Worm (Caenorhabditis elegans): ENCODE data around the gene F22F7.11.
"Not testable (repeated sequence)": the region's sequence is repeated elsewhere in the genome, so short reads cannot be mapped to it uniquely, and the experiment has no call there.

F22F7.11 gene

DNA sequence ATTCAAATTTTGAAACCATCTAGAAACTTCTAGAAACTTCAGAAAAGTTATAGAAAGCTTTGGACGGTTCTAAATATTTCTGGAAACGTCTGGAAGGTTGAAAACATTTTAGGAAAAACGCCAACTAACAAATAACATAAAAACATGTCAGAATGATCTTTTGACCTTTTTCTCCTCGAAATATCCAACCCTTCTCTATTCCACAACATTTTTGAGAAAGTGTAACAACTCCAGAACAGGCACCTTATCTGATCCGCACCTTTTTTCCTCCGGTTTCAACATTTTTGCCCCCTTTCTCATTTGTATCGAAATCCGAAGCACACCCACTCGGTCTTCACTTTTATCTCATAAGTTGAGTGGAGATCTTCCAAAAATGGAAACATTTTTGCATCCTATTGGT, 9.3 kb upstream of the F22F7.11 start, which contains the start of gene F22F7.3:
Gene F22F7.3 (plus strand): TSS at position 301 of the 400 bp plus-strand sequence.
- no peak for TF ChIP-seq him-1 (tag; optimal IDR thresholded peaks at IDR 0.05)
- TF ChIP-seq dao-5 (tag; optimal IDR thresholded peaks at IDR 0.05), result no peak
- TF ChIP-seq W03F9.2 (tag; optimal IDR thresholded peaks at IDR 0.05), result no peak

DNA sequence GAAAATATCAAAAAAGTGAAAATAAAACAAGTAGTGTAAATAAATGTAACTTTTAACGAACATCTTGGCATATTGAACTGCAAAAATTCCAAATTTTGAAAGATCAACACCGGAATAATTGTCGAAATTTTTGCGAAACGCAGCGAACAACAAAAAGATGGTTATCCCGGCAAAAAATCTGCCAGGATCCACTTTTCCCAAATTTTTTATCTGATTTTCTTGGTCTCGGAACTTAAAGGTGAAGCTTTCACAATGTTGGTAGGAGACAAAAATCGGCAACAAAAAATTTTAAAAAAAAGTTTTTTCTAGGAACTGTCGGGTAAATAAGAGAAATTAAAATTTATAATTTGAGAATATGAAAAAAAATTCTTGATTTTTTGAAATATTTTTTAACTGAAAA, 1.1 kb upstream of the F22F7.11 start, which contains the start of gene bgnt-1.2:
Gene bgnt-1.2 (minus strand): TSS at position 101 of the 400 bp plus-strand sequence.
- TF ChIP-seq dao-5 (tag; optimal IDR thresholded peaks at IDR 0.05), result no peak
- TF ChIP-seq him-1 (tag; optimal IDR thresholded peaks at IDR 0.05), result no peak
- no peak for TF ChIP-seq W03F9.2 (tag; optimal IDR thresholded peaks at IDR 0.05)

DNA sequence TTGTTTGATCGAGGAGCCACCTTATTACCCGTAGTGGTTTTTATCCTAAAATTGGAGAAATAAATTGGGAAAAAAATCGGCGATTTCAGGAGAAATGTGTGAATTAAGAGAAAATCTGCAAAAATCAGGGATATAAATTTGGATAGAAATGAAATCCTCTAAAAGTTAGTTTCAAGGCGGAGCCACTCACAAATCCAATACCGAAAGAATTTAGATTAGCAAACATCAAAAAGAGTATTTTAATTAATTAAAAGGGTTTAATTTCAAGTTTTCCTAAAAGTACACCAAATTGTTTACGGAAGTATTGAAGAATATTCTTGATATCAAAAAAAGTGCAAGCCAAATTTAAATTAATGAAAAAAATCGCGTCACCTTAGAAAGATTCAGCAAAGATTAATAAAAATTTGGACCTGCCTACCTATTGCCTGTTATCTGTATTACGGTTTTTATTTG, 2.3 kb downstream of the F22F7.11 start, which contains the start of gene F22F7.8:
Gene F22F7.8 (minus strand): TSS at position 51 of the 453 bp plus-strand sequence.
- TF ChIP-seq W03F9.2 (tag; optimal IDR thresholded peaks at IDR 0.05) (no peak), dao-5 (tag; optimal IDR thresholded peaks at IDR 0.05) (no peak), him-1 (tag; optimal IDR thresholded peaks at IDR 0.05) (no peak)

DNA sequence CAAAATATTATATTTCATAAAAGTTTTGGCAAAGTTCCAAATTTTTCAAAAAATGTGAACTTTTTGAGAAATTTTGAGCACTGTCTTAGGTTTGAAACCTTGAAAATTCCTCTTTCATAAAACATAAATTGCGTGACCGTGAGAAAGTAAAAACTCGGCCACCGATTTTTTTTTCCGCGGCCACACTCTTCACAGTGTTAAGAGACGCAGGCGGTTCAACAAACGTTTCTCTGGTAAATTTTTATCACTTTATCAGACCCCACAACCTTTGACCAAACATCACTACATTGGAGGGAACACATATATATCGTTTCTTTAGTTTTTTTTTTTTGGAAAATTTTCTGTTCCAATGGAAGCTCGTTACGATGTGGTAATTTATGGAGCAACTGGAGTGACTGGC, 2.9 kb downstream of the F22F7.11 start, which contains the start of gene F22F7.2:
Gene F22F7.2 (plus strand): TSS at position 266 of the 400 bp plus-strand sequence.
- TF ChIP-seq dao-5 (tag; optimal IDR thresholded peaks at IDR 0.05) (no peak), him-1 (tag; optimal IDR thresholded peaks at IDR 0.05) (no peak)

DNA sequence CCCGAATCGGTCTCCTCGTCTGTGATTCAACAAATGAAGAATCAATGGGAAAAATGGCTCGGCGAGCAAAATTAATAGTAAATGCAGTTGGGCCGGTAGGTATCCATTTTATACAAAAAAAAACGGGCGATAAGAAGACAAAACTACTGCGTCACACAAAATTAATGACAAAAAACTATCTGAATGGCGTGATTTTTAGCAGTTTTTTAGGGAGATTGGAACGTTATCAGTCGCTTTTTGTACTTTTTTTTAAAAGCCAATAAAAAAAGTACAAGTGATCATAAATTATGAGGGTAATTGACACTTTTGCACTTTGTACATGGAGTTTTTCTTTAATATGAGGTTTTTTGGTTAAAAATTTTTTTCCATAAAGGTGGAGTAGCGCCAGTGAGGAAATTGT, 3.5 kb downstream of the F22F7.11 start:
- TF ChIP-seq dao-5 (tag; optimal IDR thresholded peaks at IDR 0.05), result no peak
- TF ChIP-seq him-1 (tag; optimal IDR thresholded peaks at IDR 0.05), result no peak
- no peak for TF ChIP-seq W03F9.2 (tag; optimal IDR thresholded peaks at IDR 0.05)

DNA sequence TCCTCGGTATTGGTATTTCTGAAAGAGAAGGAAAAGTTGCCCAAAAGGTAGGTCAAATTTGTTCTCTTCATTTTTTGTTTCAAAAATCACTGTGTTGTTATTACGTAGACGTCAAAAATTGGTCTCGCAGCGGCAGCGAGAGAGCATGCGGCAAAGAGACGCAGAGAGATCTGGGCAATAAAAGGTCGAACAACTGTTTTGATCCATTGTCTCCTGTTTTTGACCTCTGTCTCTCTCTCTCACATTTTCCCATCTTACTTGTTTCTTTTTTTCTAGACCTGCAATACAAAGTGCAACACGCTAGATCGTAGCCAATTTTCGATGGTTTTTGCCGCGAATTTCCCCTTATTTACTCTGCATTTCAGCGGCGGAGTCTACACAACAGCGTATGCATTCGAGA, 6.9 kb downstream of the F22F7.11 start:
- TF ChIP-seq him-1 (tag; optimal IDR thresholded peaks at IDR 0.05) (no peak), W03F9.2 (tag; optimal IDR thresholded peaks at IDR 0.05) (no peak), dao-5 (tag; optimal IDR thresholded peaks at IDR 0.05) (no peak)

DNA sequence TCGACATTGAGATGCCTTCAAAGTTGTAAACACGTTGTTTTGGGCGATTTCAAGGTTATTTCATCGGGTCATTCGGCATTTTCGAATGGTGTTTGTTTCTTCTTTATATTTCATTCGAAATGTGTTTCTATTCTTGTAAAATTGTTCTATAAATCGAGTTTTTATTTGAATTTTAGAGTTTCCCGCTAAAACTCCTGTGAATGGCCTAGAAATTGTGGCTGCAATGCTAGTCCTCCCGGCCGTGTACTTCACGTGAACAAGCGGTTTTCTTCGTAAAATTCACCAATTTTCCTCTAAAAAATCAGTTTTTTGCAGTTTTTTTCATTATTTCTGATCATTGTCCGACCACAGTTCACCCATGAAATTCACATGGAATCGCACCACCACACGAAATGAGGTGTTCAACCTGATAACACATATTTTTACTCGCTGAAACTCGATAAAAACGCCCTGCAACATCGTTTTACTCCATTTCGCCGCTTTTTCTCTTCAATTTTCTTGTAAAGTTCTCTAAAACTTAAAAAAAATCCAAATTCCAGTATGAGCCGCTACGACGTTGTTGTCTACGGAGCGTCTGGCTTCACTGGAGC, 7.5 kb downstream of the F22F7.11 start, which contains the start of gene ldp-1:
Gene ldp-1 (plus strand): TSS at position 540 of the 590 bp plus-strand sequence.
- TF ChIP-seq him-1 (tag; optimal IDR thresholded peaks at IDR 0.05) (peak; percentile 75), W03F9.2 (tag; optimal IDR thresholded peaks at IDR 0.05) (peak; percentile 63), dao-5 (tag; optimal IDR thresholded peaks at IDR 0.05) (no peak)

DNA sequence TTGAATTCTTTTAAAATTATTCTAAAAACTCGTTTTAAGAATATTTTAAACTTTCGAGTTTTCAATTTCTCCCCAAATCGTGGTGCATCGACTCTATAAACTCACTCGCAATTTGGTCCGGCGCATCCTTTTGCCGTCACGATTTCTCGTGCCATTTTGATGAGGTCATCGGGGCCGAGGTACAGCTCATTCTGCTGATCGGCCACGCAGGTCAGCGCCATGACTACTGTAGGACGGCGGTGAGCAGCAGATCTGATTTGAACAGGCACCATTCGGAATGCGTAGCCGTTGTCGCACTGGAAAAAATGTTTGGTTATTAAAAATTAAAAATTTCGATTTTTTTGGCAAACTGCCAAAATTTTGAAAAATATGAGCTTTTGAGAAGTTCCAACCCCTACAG, 13.0 kb downstream of the F22F7.11 start:
- TF ChIP-seq dao-5 (tag; optimal IDR thresholded peaks at IDR 0.05) (no peak), him-1 (tag; optimal IDR thresholded peaks at IDR 0.05) (no peak), W03F9.2 (tag; optimal IDR thresholded peaks at IDR 0.05) (no peak)

DNA sequence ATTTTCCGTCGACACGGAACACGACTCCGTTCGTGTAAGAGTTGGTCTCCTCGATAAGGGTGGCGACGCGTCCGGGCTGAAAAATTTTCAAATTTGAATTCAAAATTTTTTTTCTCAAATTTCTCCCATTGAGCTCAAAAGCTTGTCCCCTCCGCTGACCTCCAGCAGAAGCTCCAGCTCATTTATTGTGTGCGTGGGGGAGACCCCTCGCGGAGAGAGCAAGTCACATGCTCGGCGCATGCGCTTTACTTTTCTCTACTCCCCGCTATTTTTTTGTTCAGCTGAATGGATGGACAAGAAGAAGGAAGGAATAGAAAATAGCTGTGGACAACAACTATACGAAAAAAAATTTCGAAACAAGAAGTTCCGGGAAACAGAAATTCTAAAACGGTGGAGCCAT, 13.9 kb downstream of the F22F7.11 start:
- TF ChIP-seq him-1 (tag; optimal IDR thresholded peaks at IDR 0.05), result peak; percentile 86
- TF ChIP-seq dao-5 (tag; optimal IDR thresholded peaks at IDR 0.05), result no peak

DNA sequence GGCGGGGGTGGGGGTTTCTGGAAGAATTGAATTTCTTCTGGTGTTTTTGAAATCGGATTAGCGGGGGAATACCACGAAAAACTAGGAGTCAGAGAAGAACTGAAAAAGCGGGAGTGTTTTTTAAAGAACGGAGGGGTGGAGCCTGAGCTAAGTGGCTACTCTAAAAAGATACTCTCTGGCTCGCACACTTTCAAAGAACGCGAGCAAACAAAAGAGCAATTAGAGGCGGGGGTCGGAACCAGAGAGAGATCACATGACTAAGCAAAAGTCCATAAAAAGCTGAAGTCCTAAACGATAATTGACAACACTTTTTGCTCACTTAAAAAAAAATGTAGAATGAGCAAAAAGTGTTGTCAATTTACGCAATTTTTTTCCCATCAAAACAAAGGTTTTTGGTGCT, 14.7 kb downstream of the F22F7.11 start:
- TF ChIP-seq W03F9.2 (tag; optimal IDR thresholded peaks at IDR 0.05) (no peak), dao-5 (tag; optimal IDR thresholded peaks at IDR 0.05) (no peak)

DNA sequence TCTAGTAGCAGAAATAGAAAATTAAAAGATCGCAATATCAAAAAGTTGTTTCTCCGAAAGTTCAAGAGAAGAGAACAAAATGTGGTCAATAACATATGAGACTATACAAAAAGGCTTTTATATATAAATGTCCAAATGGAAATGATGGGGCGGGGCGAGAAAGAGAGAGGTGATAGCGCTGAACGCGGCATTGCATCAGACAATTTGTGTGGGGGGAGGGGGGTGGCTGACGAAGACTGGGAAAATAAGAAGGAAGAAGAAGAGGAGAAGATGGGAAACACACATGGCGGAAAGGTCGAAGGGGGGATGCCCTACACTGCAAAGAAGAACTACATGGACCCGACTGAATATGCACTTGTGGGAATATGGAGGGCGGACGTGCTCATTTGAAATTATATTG, 15.7 kb downstream of the F22F7.11 start:
- TF ChIP-seq him-1 (tag; optimal IDR thresholded peaks at IDR 0.05), result peak; percentile 42
- no peak for TF ChIP-seq W03F9.2 (tag; optimal IDR thresholded peaks at IDR 0.05)
- no peak for TF ChIP-seq dao-5 (tag; optimal IDR thresholded peaks at IDR 0.05)

DNA sequence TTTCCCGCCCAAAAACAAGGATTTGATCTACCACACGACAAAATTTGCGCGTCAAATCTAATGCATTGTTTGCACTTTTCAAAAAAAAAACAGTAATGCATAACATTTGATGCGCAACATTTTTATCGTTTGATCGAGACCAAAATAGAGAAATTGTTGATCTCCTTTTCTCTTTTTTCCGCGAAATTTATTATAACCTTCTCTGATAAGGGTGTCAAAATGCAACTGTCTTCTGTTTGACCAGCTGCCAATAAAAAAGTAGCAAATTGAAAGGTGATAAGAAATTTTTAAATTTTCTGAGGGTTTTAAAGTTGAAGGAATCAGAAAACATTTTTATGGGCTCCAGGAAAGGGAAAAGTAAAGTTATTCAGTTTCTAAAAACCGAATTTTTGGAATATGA, 17.4 kb downstream of the F22F7.11 start:
- TF ChIP-seq him-1 (tag; optimal IDR thresholded peaks at IDR 0.05) (no peak), dao-5 (tag; optimal IDR thresholded peaks at IDR 0.05) (no peak), W03F9.2 (tag; optimal IDR thresholded peaks at IDR 0.05) (no peak)

DNA sequence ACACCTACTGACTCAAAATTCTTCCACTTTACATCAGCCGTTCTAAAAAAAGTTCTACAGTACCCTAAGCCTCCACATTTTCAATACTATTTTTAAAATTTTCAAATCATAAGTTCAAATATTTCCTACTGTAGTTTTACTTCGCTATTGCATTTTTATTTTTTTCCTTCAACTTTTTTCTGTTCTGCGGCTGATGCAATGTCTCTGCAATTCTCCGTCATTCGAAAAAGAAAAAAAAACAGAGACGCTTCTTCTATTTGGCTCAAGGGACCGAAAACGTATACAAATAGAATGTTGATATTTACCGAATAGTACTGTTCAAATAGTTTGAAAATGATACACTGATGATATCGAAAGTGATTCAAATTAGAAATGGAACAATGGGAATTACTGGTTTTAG, 18.7 kb downstream of the F22F7.11 start:
- TF ChIP-seq him-1 (tag; optimal IDR thresholded peaks at IDR 0.05) (peak; percentile 23), dao-5 (tag; optimal IDR thresholded peaks at IDR 0.05) (no peak)

DNA sequence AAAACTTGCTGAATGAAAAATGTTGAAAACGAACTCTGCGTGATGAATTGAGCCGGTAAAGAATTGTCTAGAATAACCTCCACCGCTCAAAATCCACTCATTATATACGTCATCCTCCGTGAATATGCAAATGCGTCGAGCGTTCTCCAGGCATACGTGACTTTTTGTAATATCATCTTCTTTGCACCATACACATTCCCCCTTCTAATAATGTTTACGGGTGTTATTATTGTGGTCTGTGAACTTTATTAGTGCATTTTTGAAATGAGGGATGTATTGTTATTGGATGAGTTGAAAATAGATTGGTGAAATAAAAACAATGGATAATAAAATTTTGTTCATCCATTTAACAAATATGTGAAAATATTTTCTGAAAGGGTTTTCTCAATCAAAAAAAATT, 20.3 kb downstream of the F22F7.11 start, which contains the start of gene F22F7.7:
Gene F22F7.7 (minus strand): TSS at position 125 of the 400 bp plus-strand sequence.
- no peak for TF ChIP-seq dao-5 (tag; optimal IDR thresholded peaks at IDR 0.05)
- TF ChIP-seq W03F9.2 (tag; optimal IDR thresholded peaks at IDR 0.05), result no peak
- no peak for TF ChIP-seq him-1 (tag; optimal IDR thresholded peaks at IDR 0.05)

DNA sequence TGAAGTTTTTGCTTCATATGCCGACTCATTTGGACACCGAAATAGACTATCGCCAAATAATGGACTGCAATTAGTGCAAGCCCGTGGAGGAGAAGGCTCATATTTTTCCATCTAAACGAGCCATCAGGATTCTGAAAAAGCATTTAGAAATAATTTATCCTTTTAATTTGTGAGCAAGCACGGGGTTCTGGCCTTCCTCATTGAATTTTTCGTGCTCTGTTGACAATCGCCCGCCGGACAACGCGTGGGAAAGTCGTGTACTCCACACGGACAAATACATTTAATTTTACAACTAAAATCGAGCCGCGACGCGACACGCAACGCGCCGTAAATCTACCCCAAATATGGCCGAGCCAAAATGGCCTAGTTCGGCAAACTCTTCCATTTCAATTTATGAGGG, 24.8 kb downstream of the F22F7.11 start, which contains the start of gene F22F7.12:
Gene F22F7.12 (minus strand): TSS at position 101 of the 400 bp plus-strand sequence.
- not testable (repeated sequence) for TF ChIP-seq dao-5, W03F9.2, him-1 (tag; optimal IDR thresholded peaks at IDR 0.05)
